Fruit fly (Drosophila melanogaster) whole organism, embryonic: ENCODE measurements around the gene CG14431.

Experiments
- ATbp ChIP-seq: fragments of 200-800 bp; sonication (Bioruptor generic); optimal IDR thresholded peaks from 2 replicates; lab custom pipeline; 2017; ENCODE audit warnings: missing biosample characterization, mild to moderate bottlenecking, missing genetic modification characterization, missing genetic modification reagents
- Asciz ChIP-seq: fragments of 200-800 bp; sonication (Bioruptor generic); optimal IDR thresholded peaks from 2 replicates; lab custom pipeline; 2017; ENCODE audit warnings: missing biosample characterization, mild to moderate bottlenecking, missing genetic modification characterization, missing genetic modification reagents
- Bteb2 ChIP-seq: fragments of 200-800 bp; sonication (Bioruptor generic); optimal IDR thresholded peaks from 2 replicates; lab custom pipeline; 2016; ENCODE audit warnings: missing biosample characterization, missing genetic modification characterization
- C15 ChIP-seq: fragments of 200-800 bp; sonication (Bioruptor generic); IDR thresholded peaks from 3 replicates; pipeline ENCODE4 v1.3.6; 2022; ENCODE audit warnings: missing biosample characterization, missing genetic modification characterization
- CG12391 ChIP-seq: fragments of 200-800 bp; sonication (Bioruptor generic); optimal IDR thresholded peaks from 3 replicates; lab custom pipeline; 2018; ENCODE audit warnings: missing biosample characterization, mild to moderate bottlenecking, missing genetic modification characterization, moderate library complexity
- CG15696 ChIP-seq: fragments of 200-800 bp; sonication (Bioruptor generic); optimal IDR thresholded peaks from 2 replicates; lab custom pipeline; 2019; ENCODE audit warnings: missing biosample characterization, mild to moderate bottlenecking, missing genetic modification characterization, moderate library complexity
- CG1602 ChIP-seq: fragments of 200-800 bp; sonication (Bioruptor generic); optimal IDR thresholded peaks from 3 replicates; lab custom pipeline; 2016; ENCODE audit warnings: missing biosample characterization, missing genetic modification characterization
- CG17802 ChIP-seq: fragments of 200-800 bp; sonication (Bioruptor generic); optimal IDR thresholded peaks from 2 replicates; lab custom pipeline; 2018; ENCODE audit warnings: missing biosample characterization, mild to moderate bottlenecking, missing genetic modification characterization, moderate library complexity
- CG2129 ChIP-seq: fragments of 200-800 bp; sonication (Bioruptor generic); IDR thresholded peaks from 2 replicates; pipeline ENCODE4 v1.3.6; 2022; ENCODE audit warnings: missing biosample characterization, missing genetic modification characterization; ENCODE audit not compliant: partially characterized antibody
- CG2678 ChIP-seq: fragments of 200-800 bp; sonication (Bioruptor generic); optimal IDR thresholded peaks from 3 replicates; lab custom pipeline; 2019; ENCODE audit warnings: missing biosample characterization, mild to moderate bottlenecking, missing genetic modification characterization, moderate library complexity
- CG30020 ChIP-seq: fragments of 200-800 bp; optimal IDR thresholded peaks from 2 replicates; lab custom pipeline; 2019; ENCODE audit warnings: missing biosample characterization, mild to moderate bottlenecking, missing genetic modification characterization, moderate library complexity
- CG31365 ChIP-seq: fragments of 200-800 bp; sonication (Bioruptor generic); optimal IDR thresholded peaks from 2 replicates; lab custom pipeline; 2018; ENCODE audit warnings: missing biosample characterization, mild to moderate bottlenecking, missing genetic modification characterization
- CG4328 ChIP-seq: fragments of 200-800 bp; sonication (Bioruptor generic); optimal IDR thresholded peaks from 3 replicates; lab custom pipeline; 2017; ENCODE audit warnings: missing biosample characterization, missing genetic modification reagents, missing genetic modification characterization
- CG4707 ChIP-seq: fragments of 200-800 bp; sonication (Bioruptor generic); optimal IDR thresholded peaks from 2 replicates; lab custom pipeline; 2018; ENCODE audit warnings: missing biosample characterization, mild to moderate bottlenecking, missing genetic modification characterization, moderate library complexity
- CG4730 ChIP-seq: fragments of 200-800 bp; sonication (Bioruptor generic); IDR thresholded peaks from 2 replicates; pipeline ENCODE4 v1.3.6; 2022; ENCODE audit warnings: missing biosample characterization, missing genetic modification characterization
- CG4820 ChIP-seq: fragments of 200-800 bp; sonication (Bioruptor generic); optimal IDR thresholded peaks from 3 replicates; lab custom pipeline; 2016; ENCODE audit warnings: missing biosample characterization, missing genetic modification characterization
- CG5953 ChIP-seq: fragments of 200-800 bp; sonication (Bioruptor generic); IDR thresholded peaks from 2 replicates; pipeline ENCODE4 v1.3.6; 2022; ENCODE audit warnings: missing biosample characterization, missing genetic modification characterization
- CG6791 ChIP-seq: fragments of 200-800 bp; sonication (Bioruptor generic); IDR thresholded peaks from 3 replicates; pipeline ENCODE4 v1.3.6; 2022; ENCODE audit warnings: missing biosample characterization, missing genetic modification characterization; ENCODE audit not compliant: partially characterized antibody
- CG6813 ChIP-seq: fragments of 200-800 bp; sonication (Bioruptor generic); optimal IDR thresholded peaks from 2 replicates; lab custom pipeline; 2017; ENCODE audit warnings: missing biosample characterization, missing genetic modification characterization, mild to moderate bottlenecking, moderate library complexity, missing genetic modification reagents
- CG7987 ChIP-seq: fragments of 200-800 bp; sonication (Bioruptor generic); optimal IDR thresholded peaks from 2 replicates; lab custom pipeline; 2018; ENCODE audit warnings: missing biosample characterization, mild to moderate bottlenecking, missing genetic modification characterization, moderate library complexity
- E2f2 ChIP-seq: fragments of 200-800 bp; sonication (Bioruptor generic); IDR thresholded peaks from 2 replicates; pipeline ENCODE4 v1.3.6; 2022; ENCODE audit warnings: missing biosample characterization, missing genetic modification characterization
- H15 ChIP-seq: fragments of 200-800 bp; sonication (Bioruptor generic); IDR thresholded peaks from 3 replicates; pipeline ENCODE4 v1.3.6; 2022; ENCODE audit warnings: missing biosample characterization, missing genetic modification characterization
- H2.0 ChIP-seq: fragments of 200-800 bp; sonication (Bioruptor generic); IDR thresholded peaks from 2 replicates; pipeline ENCODE4 v1.3.6; 2022; ENCODE audit warnings: missing biosample characterization, missing genetic modification characterization
- Hr3 ChIP-seq: fragments of 200-800 bp; sonication (Bioruptor generic); optimal IDR thresholded peaks from 3 replicates; lab custom pipeline; 2016; ENCODE audit warnings: missing biosample characterization, missing genetic modification characterization
- NC2α ChIP-seq: fragments of 200-800 bp; sonication (Bioruptor generic); optimal IDR thresholded peaks from 2 replicates; lab custom pipeline; 2016; ENCODE audit warnings: missing biosample characterization, missing genetic modification characterization
- NK7.1 ChIP-seq: fragments of 200-800 bp; sonication (Bioruptor generic); optimal IDR thresholded peaks from 3 replicates; lab custom pipeline; 2016; ENCODE audit warnings: missing biosample characterization, missing genetic modification characterization
- PHDP ChIP-seq: fragments of 200-800 bp; sonication (Bioruptor generic); optimal IDR thresholded peaks from 3 replicates; lab custom pipeline; 2018; ENCODE audit warnings: missing biosample characterization, mild to moderate bottlenecking, missing genetic modification characterization, moderate library complexity
- Scr ChIP-seq: fragments of 200-800 bp; sonication (Bioruptor generic); IDR thresholded peaks from 2 replicates; pipeline ENCODE4 v1.3.6; 2022; ENCODE audit warnings: missing biosample characterization, missing genetic modification characterization; ENCODE audit not compliant: partially characterized antibody
- Trl ChIP-seq, 3 experiments: fragments of >200 bp in 2 of 3; fragments of 200-800 bp in 1 of 3; sonication (Bioruptor generic) in 1 of 3; optimal IDR thresholded peaks; 2 replicates in 1 of 3; 3 replicates in 2 of 3; lab custom pipeline; 2016 to 2017; ENCODE audit warnings: missing biosample characterization in 1 of 3, missing genetic modification characterization in 1 of 3
- Vsx1 ChIP-seq: fragments of 200-800 bp; sonication (Bioruptor generic); optimal IDR thresholded peaks from 2 replicates; lab custom pipeline; 2017; ENCODE audit warnings: missing biosample characterization, mild to moderate bottlenecking, missing genetic modification characterization, missing genetic modification reagents
- ac ChIP-seq: fragments of 200-800 bp; sonication (Bioruptor generic); optimal IDR thresholded peaks from 3 replicates; lab custom pipeline; 2017; ENCODE audit warnings: missing biosample characterization, mild to moderate bottlenecking, missing genetic modification characterization
- aop ChIP-seq: fragments of 200-800 bp; sonication (Bioruptor generic); IDR thresholded peaks from 2 replicates; pipeline ENCODE4 v1.3.6; 2022; ENCODE audit warnings: missing biosample characterization, missing genetic modification characterization
- bab2 ChIP-seq: fragments of 200-800 bp; sonication (Bioruptor generic); optimal IDR thresholded peaks from 2 replicates; lab custom pipeline; 2016; ENCODE audit warnings: missing biosample characterization, missing genetic modification characterization
- disco-r ChIP-seq: fragments of 200-800 bp; sonication (Bioruptor generic); optimal IDR thresholded peaks from 2 replicates; lab custom pipeline; 2016; ENCODE audit warnings: missing biosample characterization, missing genetic modification characterization
- ewg ChIP-seq: fragments of 200-800 bp; sonication (Bioruptor generic); optimal IDR thresholded peaks from 3 replicates; lab custom pipeline; 2017; ENCODE audit warnings: mild to moderate bottlenecking, missing biosample characterization, missing genetic modification reagents, missing genetic modification characterization
- gem ChIP-seq: fragments of 200-800 bp; sonication (Bioruptor generic); optimal IDR thresholded peaks from 2 replicates; lab custom pipeline; 2019; ENCODE audit warnings: missing biosample characterization, mild to moderate bottlenecking, missing genetic modification characterization, moderate library complexity
- h ChIP-seq: fragments of >200 bp; optimal IDR thresholded peaks from 2 replicates; lab custom pipeline; 2017
- ken ChIP-seq: fragments of 200-800 bp; sonication (Bioruptor generic); IDR thresholded peaks from 3 replicates; pipeline ENCODE4 v1.3.6; 2022; ENCODE audit warnings: missing biosample characterization, missing genetic modification characterization
- knrl ChIP-seq: fragments of 200-800 bp; sonication (Bioruptor generic); IDR thresholded peaks from 3 replicates; pipeline ENCODE4 v1.3.6; 2022; ENCODE audit warnings: missing biosample characterization, missing genetic modification characterization; ENCODE audit not compliant: partially characterized antibody
- luna ChIP-seq: fragments of 200-800 bp; sonication (Bioruptor generic); optimal IDR thresholded peaks from 2 replicates; lab custom pipeline; 2016; ENCODE audit warnings: missing biosample characterization, missing genetic modification characterization
- pb ChIP-seq: fragments of 200-800 bp; sonication (Bioruptor generic); optimal IDR thresholded peaks from 3 replicates; lab custom pipeline; 2016; ENCODE audit warnings: missing biosample characterization, missing genetic modification characterization
- pho ChIP-seq: fragments of 200-800 bp; sonication (Bioruptor generic); optimal IDR thresholded peaks from 2 replicates; lab custom pipeline; 2016; ENCODE audit warnings: missing biosample characterization, missing genetic modification characterization
- pnt ChIP-seq: fragments of 200-800 bp; sonication (Bioruptor generic); optimal IDR thresholded peaks from 3 replicates; lab custom pipeline; 2016; ENCODE audit warnings: missing biosample characterization, missing genetic modification characterization
- ranshi ChIP-seq: fragments of 200-800 bp; sonication (Bioruptor generic); IDR thresholded peaks from 2 replicates; pipeline ENCODE4 v1.3.6; 2022; ENCODE audit warnings: missing biosample characterization, missing genetic modification characterization
- run ChIP-seq: fragments of 200-800 bp; sonication (Bioruptor generic); optimal IDR thresholded peaks from 3 replicates; lab custom pipeline; 2018; ENCODE audit warnings: missing biosample characterization, mild to moderate bottlenecking, missing genetic modification characterization
- scrt ChIP-seq: fragments of 200-800 bp; sonication (Bioruptor generic); optimal IDR thresholded peaks from 2 replicates; lab custom pipeline; 2018; ENCODE audit warnings: missing biosample characterization, mild to moderate bottlenecking, missing genetic modification characterization, moderate library complexity
- stwl ChIP-seq: fragments of 200-800 bp; sonication (Bioruptor generic); optimal IDR thresholded peaks from 3 replicates; lab custom pipeline; 2018; ENCODE audit warnings: missing biosample characterization, mild to moderate bottlenecking, missing genetic modification characterization, moderate library complexity
- tgo ChIP-seq: fragments of 200-800 bp; sonication (Bioruptor generic); IDR thresholded peaks from 3 replicates; pipeline ENCODE4 v1.3.6; 2022; ENCODE audit warnings: missing biosample characterization, missing genetic modification characterization
- tio ChIP-seq: fragments of 200-800 bp; sonication (Bioruptor generic); optimal IDR thresholded peaks from 2 replicates; lab custom pipeline; 2017; ENCODE audit warnings: missing biosample characterization, missing genetic modification characterization, inconsistent platforms

CG14431 gene

DNA sequence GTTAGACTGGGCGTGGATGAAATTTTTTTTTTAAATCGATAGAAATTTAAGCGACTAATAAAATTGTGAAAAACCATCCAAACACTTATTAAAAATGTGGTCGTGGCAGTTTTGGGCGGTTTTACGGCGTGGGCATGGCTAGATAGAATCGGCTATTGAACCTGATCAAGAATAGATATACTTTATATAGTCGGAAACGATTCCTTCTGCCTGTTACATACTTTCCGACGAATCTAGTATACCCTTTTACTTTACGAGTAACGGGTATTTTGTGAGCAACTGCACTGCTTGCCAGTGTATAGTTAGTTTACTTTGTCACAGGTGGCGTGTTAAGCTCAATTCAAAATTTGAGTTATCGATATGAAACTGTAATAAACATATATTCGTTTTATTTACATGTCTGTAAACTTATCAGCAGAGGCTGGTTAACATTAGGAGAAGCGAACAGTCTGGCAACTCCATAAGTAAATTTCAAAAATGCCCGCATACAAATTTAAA lies 106.9 kb downstream of the CG14431 start (continued):
- TF ChIP-seq Scr (GFP tag; lab: Robert Waterston, UW) (peak; percentile 67), CG4707 (GFP tag; lab: Kevin White, UChicago) (peak; percentile 17), pho (GFP tag; lab: Kevin White, UChicago) (peak; percentile 6), aop (GFP tag; lab: Robert Waterston, UW) (no peak), pb (GFP tag; lab: Kevin White, UChicago) (no peak), CG5953 (GFP tag; lab: Robert Waterston, UW) (no peak), Asciz (peak; percentile 9), CG17802 (tag; lab: Kevin White, UChicago) (no peak), CG15696 (tag; lab: Kevin White, UChicago) (peak; percentile 18), CG31365 (tag; lab: Kevin White, UChicago) (peak; percentile 98), Hr3 (peak; percentile 10), h (lab: Kevin White, UChicago) (no peak), CG2129 (GFP tag; lab: Robert Waterston, UW) (0 out of 2 replicates have a peak, but pooled peaks have one; percentile 23), PHDP (peak; percentile 35), disco-r (GFP tag; lab: Kevin White, UChicago) (no peak), gem (tag; lab: Kevin White, UChicago) (peak; percentile 55), run (tag; lab: Kevin White, UChicago) (no peak), tio (peak; percentile 23), C15 (GFP tag; lab: Robert Waterston, UW) (no peak), ewg (GFP tag; lab: Kevin White, UChicago) (no peak), luna (GFP tag; lab: Kevin White, UChicago) (peak; percentile 4), Trl (optimal IDR thresholded peaks at IDR 0.05; lab: Kevin White, UChicago) (no peak), Trl (GFP tag; optimal IDR thresholded peaks at IDR 0.05; lab: Kevin White, UChicago) (peak; percentile 67), Vsx1 (GFP tag; lab: Kevin White, UChicago) (no peak), CG7987 (GFP tag; lab: Kevin White, UChicago) (peak; percentile 44), ken (GFP tag; lab: Robert Waterston, UW) (0 out of 3 replicates have a peak, but pooled peaks have one; percentile 6), knrl (GFP tag; lab: Robert Waterston, UW) (peak; percentile 62), pnt (GFP tag; lab: Kevin White, UChicago) (peak; percentile 30), ac (GFP tag; lab: Kevin White, UChicago) (no peak), CG12391 (tag; lab: Kevin White, UChicago) (peak; percentile 35), Bteb2 (GFP tag; lab: Kevin White, UChicago) (no peak), H2.0 (GFP tag; lab: Robert Waterston, UW) (peak; percentile 25; the same call in 1 of the 2 replicates), tgo (peak; percentile 43; the same call in 2 of the 3 replicates), CG4820 (GFP tag; lab: Kevin White, UChicago) (no peak), CG4730 (GFP tag; lab: Robert Waterston, UW) (0 out of 2 replicates have a peak, but pooled peaks have one; percentile 21), CG2678 (tag; lab: Kevin White, UChicago) (peak; percentile 62), NK7.1 (GFP tag; lab: Kevin White, UChicago) (peak; percentile 17), CG30020 (tag; lab: Kevin White, UChicago) (peak; percentile 15), E2f2 (GFP tag; lab: Robert Waterston, UW) (peak; percentile 94), ATbp (GFP tag; lab: Kevin White, UChicago) (no peak), stwl (tag; lab: Kevin White, UChicago) (peak; percentile 58), CG4328 (GFP tag; lab: Kevin White, UChicago) (no peak), CG6791 (GFP tag; lab: Robert Waterston, UW) (peak; percentile 69), CG6813 (no peak), bab2 (GFP tag; lab: Kevin White, UChicago) (peak; percentile 67), ranshi (GFP tag; lab: Robert Waterston, UW) (peak; percentile 31; the same call in 1 of the 2 replicates), scrt (GFP tag; lab: Kevin White, UChicago) (no peak), CG1602 (GFP tag; lab: Kevin White, UChicago) (peak; percentile 30), H15 (GFP tag; lab: Robert Waterston, UW) (0 out of 3 replicates have a peak, but pooled peaks have one; percentile 8), NC2α (GFP tag; lab: Kevin White, UChicago) (no peak)
